Worm (Caenorhabditis elegans) whole organism, L4/young adult: ENCODE measurements around the gene orc-2.

Experiments used
- dao-5 ChIP-seq: sonication (generic microtip); optimal IDR thresholded peaks from 2 replicates; lab custom pipeline; 2016; ENCODE audit warnings: missing genotype, missing genetic modification characterization, moderate library complexity, missing compliant biosample characterization
- him-1 ChIP-seq: sonication (generic microtip); optimal IDR thresholded peaks from 2 replicates; lab custom pipeline; 2016; ENCODE audit warnings: missing genotype, missing genetic modification reagents, missing genetic modification characterization, missing compliant biosample characterization

DNA sequence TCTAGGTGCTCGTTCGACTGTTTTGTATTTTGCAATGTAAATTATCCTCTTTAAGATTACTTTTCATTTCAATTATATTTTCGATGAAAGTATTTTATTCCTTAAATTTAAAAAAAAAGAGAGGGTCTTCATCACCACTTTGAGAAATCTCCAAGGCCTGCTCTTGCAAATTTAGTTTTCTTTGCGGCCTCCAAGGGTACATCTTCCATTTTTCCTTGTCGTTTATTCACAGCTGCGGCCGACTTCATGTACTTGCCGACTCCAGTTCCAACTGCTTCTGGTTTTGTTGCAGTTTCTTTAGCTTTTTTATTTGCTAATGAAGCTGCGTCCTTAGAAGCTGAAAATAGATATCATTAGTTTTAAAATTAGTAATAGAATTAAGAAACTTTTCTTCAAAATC, 3.0 kb upstream of the orc-2 start:
- TF ChIP-seq him-1 (tag; lab: Kevin White, UChicago) (no peak), dao-5 (tag; lab: Kevin White, UChicago) (no peak)
